Worm (Caenorhabditis elegans) whole organism, L1 larva: ENCODE data around the gene fbxb-77.
A peak's percentile ranks its signal among the peaks of the same experiment; 100 is the strongest.

Experiments
- C04F5.9 ChIP-seq: sonication (generic microtip); optimal IDR thresholded peaks from 2 replicates; lab custom pipeline; 2016; ENCODE audit warnings: missing genetic modification characterization, missing compliant biosample characterization
- F16B12.6 ChIP-seq: fragments of 150-350 bp; optimal IDR thresholded peaks from 2 replicates; lab custom pipeline; 2014; ENCODE audit warnings: missing biosample characterization, missing genetic modification characterization
- ceh-82 ChIP-seq, 3 experiments: fragments of 150-350 bp in 1 of 3; sonication (generic microtip) in 2 of 3; optimal IDR thresholded peaks; 2 replicates each; lab custom pipeline; 2014 to 2017; ENCODE audit warnings: missing biosample characterization in 3 of 3, missing genetic modification characterization in 3 of 3
- ceh-88 ChIP-seq: fragments of 200-800 bp; sonication (Bioruptor generic); IDR thresholded peaks from 2 replicates; pipeline ENCODE4 v1.3.6; 2022; ENCODE audit warnings: missing genetic modification characterization, missing compliant biosample characterization
- ces-1 ChIP-seq: fragments of 150-350 bp; optimal IDR thresholded peaks from 2 replicates; lab custom pipeline; 2014; ENCODE audit warnings: missing biosample characterization, missing genetic modification reagents, missing genetic modification characterization
- dpl-1 ChIP-seq, 3 experiments: fragments of 150-350 bp in 2 of 3; sonication (generic microtip) in 1 of 3; optimal IDR thresholded peaks; 2 replicates each; lab custom pipeline; 2014 to 2017; ENCODE audit warnings: missing biosample characterization in 3 of 3, missing genetic modification characterization in 3 of 3, missing genetic modification reagents in 3 of 3
- dsc-1 ChIP-seq: sonication (generic microtip); optimal IDR thresholded peaks from 2 replicates; lab custom pipeline; 2016; ENCODE audit warnings: mild to moderate bottlenecking, missing genetic modification characterization, missing compliant biosample characterization
- efl-1 ChIP-seq, 4 experiments: fragments of 150-350 bp; optimal IDR thresholded peaks in 3 of 4; peaks in 1 of 4; 1 replicate in 1 of 4; 2 replicates in 3 of 4; lab custom pipeline; 2014; ENCODE audit warnings: missing biosample characterization in 2 of 4, missing genetic modification characterization in 2 of 4, missing genetic modification reagents in 2 of 4
- elt-2 ChIP-seq: sonication (generic microtip); optimal IDR thresholded peaks from 2 replicates; lab custom pipeline; 2016; ENCODE audit warnings: missing genetic modification characterization, mild to moderate bottlenecking, inconsistent platforms, missing compliant biosample characterization, missing genetic modification reagents
- elt-3 ChIP-seq, 6 experiments: fragments of 150-350 bp in 1 of 6; sonication (generic microtip); optimal IDR thresholded peaks; 2 replicates each; lab custom pipeline; 2017 to 2018; ENCODE audit warnings: missing biosample characterization in 6 of 6, missing genetic modification characterization in 6 of 6, inconsistent platforms in 1 of 6
- fkh-8 ChIP-seq: sonication (generic microtip); optimal IDR thresholded peaks from 2 replicates; lab custom pipeline; 2016; ENCODE audit warnings: mild to moderate bottlenecking, missing genetic modification characterization, missing compliant biosample characterization
- grh-1 ChIP-seq: fragments of 200-800 bp; sonication (Bioruptor generic); IDR thresholded peaks from 2 replicates; pipeline ENCODE4 v1.3.6; 2022; ENCODE audit warnings: missing genetic modification reagents, missing genetic modification characterization, missing compliant biosample characterization
- hpl-2 ChIP-seq: fragments of 150-350 bp; optimal IDR thresholded peaks from 2 replicates; lab custom pipeline; 2014; ENCODE audit warnings: missing biosample characterization, missing genetic modification reagents, missing genetic modification characterization
- isw-1 ChIP-seq: fragments of 200-800 bp; sonication (Bioruptor generic); IDR thresholded peaks from 2 replicates; pipeline ENCODE4 v1.3.6; 2022; ENCODE audit warnings: missing genetic modification characterization, missing compliant biosample characterization
- jun-1 ChIP-seq: fragments of 150-350 bp; optimal IDR thresholded peaks from 2 replicates; lab custom pipeline; 2014; ENCODE audit warnings: missing biosample characterization, missing genetic modification reagents, missing genetic modification characterization
- lin-14 ChIP-seq: fragments of 200-800 bp; sonication (Bioruptor generic); optimal IDR thresholded peaks from 2 replicates; lab custom pipeline; 2018; ENCODE audit warnings: mild to moderate bottlenecking, missing genetic modification characterization, moderate library complexity, missing compliant biosample characterization
- lin-15B ChIP-seq: fragments of 150-350 bp; sonication (generic microtip); optimal IDR thresholded peaks from 3 replicates; lab custom pipeline; 2014; ENCODE audit warnings: missing biosample characterization, missing genetic modification characterization
- lin-35 ChIP-seq, 2 experiments: fragments of 150-350 bp; optimal IDR thresholded peaks; 2 replicates each; lab custom pipeline; 2014; ENCODE audit warnings: missing biosample characterization in 2 of 2, missing genetic modification characterization in 2 of 2, missing genetic modification reagents in 2 of 2
- lin-39 ChIP-seq: fragments of 150-350 bp; optimal IDR thresholded peaks from 2 replicates; lab custom pipeline; 2014; ENCODE audit warnings: missing biosample characterization, missing genetic modification reagents, missing genetic modification characterization
- lsy-2 ChIP-seq, 2 experiments: fragments of 150-350 bp; optimal IDR thresholded peaks; 2 replicates each; lab custom pipeline; 2014; ENCODE audit warnings: missing biosample characterization in 2 of 2, missing genetic modification characterization in 2 of 2
- mab-9 ChIP-seq: fragments of 200-800 bp; sonication (Bioruptor generic); IDR thresholded peaks from 2 replicates; pipeline ENCODE4 v1.3.6; 2022; ENCODE audit warnings: missing genetic modification reagents, missing genetic modification characterization, missing compliant biosample characterization
- mep-1 ChIP-seq: fragments of 150-350 bp; optimal IDR thresholded peaks from 2 replicates; lab custom pipeline; 2014; ENCODE audit warnings: missing biosample characterization, missing genetic modification characterization
- nhr-11 ChIP-seq: fragments of 150-350 bp; optimal IDR thresholded peaks from 2 replicates; lab custom pipeline; 2014; ENCODE audit warnings: missing biosample characterization, missing genetic modification characterization
- nhr-12 ChIP-seq: sonication (generic microtip); optimal IDR thresholded peaks from 2 replicates; lab custom pipeline; 2017; ENCODE audit warnings: missing biosample characterization, missing genetic modification characterization
- nhr-19 ChIP-seq: fragments of 200-800 bp; sonication (Bioruptor generic); conservative IDR thresholded peaks from 2 replicates; pipeline ENCODE4 v1.3.6; 2022; ENCODE audit warnings: missing genetic modification characterization, missing compliant biosample characterization
- nhr-20 ChIP-seq: sonication (generic microtip); optimal IDR thresholded peaks from 2 replicates; lab custom pipeline; 2016; ENCODE audit warnings: mild to moderate bottlenecking, missing genetic modification characterization, missing compliant biosample characterization
- nhr-47 ChIP-seq: sonication (generic microtip); optimal IDR thresholded peaks from 2 replicates; lab custom pipeline; 2016; ENCODE audit warnings: mild to moderate bottlenecking, missing genetic modification characterization, moderate library complexity, missing compliant biosample characterization
- nhr-71 ChIP-seq: sonication (generic microtip); optimal IDR thresholded peaks from 2 replicates; lab custom pipeline; 2016; ENCODE audit warnings: mild to moderate bottlenecking, missing genetic modification characterization, moderate library complexity, missing compliant biosample characterization
- nhr-76 ChIP-seq: sonication (generic microtip); optimal IDR thresholded peaks from 2 replicates; lab custom pipeline; 2017; ENCODE audit warnings: missing biosample characterization, missing genetic modification characterization
- nhr-84 ChIP-seq: sonication (generic microtip); optimal IDR thresholded peaks from 2 replicates; lab custom pipeline; 2017; ENCODE audit warnings: missing biosample characterization, missing genetic modification characterization
- nhr-85 ChIP-seq: sonication (generic microtip); peaks from one replicate; lab custom pipeline; 2016; ENCODE audit warnings: missing genetic modification characterization, inconsistent platforms, missing compliant biosample characterization
- pag-3 ChIP-seq: sonication (generic microtip); optimal IDR thresholded peaks from 2 replicates; lab custom pipeline; 2017; ENCODE audit warnings: missing genetic modification characterization, mild to moderate bottlenecking, missing compliant biosample characterization, antibody characterized with exemption, borderline replicate concordance; ENCODE audit not compliant: insufficient read depth
- rnt-1 ChIP-seq: sonication (generic microtip); optimal IDR thresholded peaks from 2 replicates; lab custom pipeline; 2016; ENCODE audit warnings: mild to moderate bottlenecking, missing genetic modification characterization, moderate library complexity, missing compliant biosample characterization
- skn-1 ChIP-seq: fragments of 150-350 bp; optimal IDR thresholded peaks from 2 replicates; lab custom pipeline; 2014; ENCODE audit warnings: missing biosample characterization, missing genetic modification characterization
- snu-23 ChIP-seq: sonication (generic microtip); optimal IDR thresholded peaks from 2 replicates; lab custom pipeline; 2016; ENCODE audit warnings: missing genetic modification characterization, missing compliant biosample characterization
- swsn-7 ChIP-seq: sonication (generic microtip); optimal IDR thresholded peaks from 2 replicates; lab custom pipeline; 2016; ENCODE audit warnings: missing genetic modification characterization, missing compliant biosample characterization
- tbx-2 ChIP-seq: sonication (generic microtip); optimal IDR thresholded peaks from 2 replicates; lab custom pipeline; 2016; ENCODE audit warnings: missing genetic modification characterization, missing compliant biosample characterization
- tlp-1 ChIP-seq: fragments of 150-350 bp; optimal IDR thresholded peaks from 2 replicates; lab custom pipeline; 2014; ENCODE audit warnings: missing biosample characterization, missing genetic modification characterization
- unc-130 ChIP-seq: fragments of 150-350 bp; optimal IDR thresholded peaks from 2 replicates; lab custom pipeline; 2017; ENCODE audit warnings: missing biosample characterization, missing genetic modification characterization, inconsistent platforms
- unc-30 ChIP-seq: sonication (generic microtip); optimal IDR thresholded peaks from 2 replicates; lab custom pipeline; 2017; ENCODE audit warnings: missing biosample characterization, missing genetic modification characterization
- unc-86 ChIP-seq: sonication (generic microtip); optimal IDR thresholded peaks from 2 replicates; lab custom pipeline; 2016; ENCODE audit warnings: missing genetic modification characterization, missing compliant biosample characterization
- unc-98 ChIP-seq: fragments of 200-800 bp; sonication (Bioruptor generic); IDR thresholded peaks from 2 replicates; pipeline ENCODE4 v1.3.6; 2022; ENCODE audit warnings: missing genetic modification characterization, missing compliant biosample characterization
- xbp-1 ChIP-seq: sonication (generic microtip); optimal IDR thresholded peaks from 2 replicates; lab custom pipeline; 2016; ENCODE audit warnings: missing genetic modification characterization, missing compliant biosample characterization
- zag-1 ChIP-seq: fragments of 150-350 bp; optimal IDR thresholded peaks from 2 replicates; lab custom pipeline; 2014; ENCODE audit warnings: missing biosample characterization, missing genetic modification characterization

Gene fbxb-77

ce11 chrIV:4725478-4725920, 30.5 kb downstream of the fbxb-77 start (continued):
- peak in 1 of 6 experiments; percentile 14 for TF ChIP-seq elt-3 (tag; optimal IDR thresholded peaks at IDR 0.05; lab: Kevin White, UChicago)

ce11 chrIV:4724562-4724961, 31.4 kb downstream of the fbxb-77 start, which contains the start of gene K08F11.1:
Gene K08F11.1 (plus strand): TSS chrIV:4724862.
- TF ChIP-seq skn-1 (tag; lab: Kevin White, UChicago) (no peak), tlp-1 (tag; lab: Kevin White, UChicago) (no peak), F16B12.6 (tag; lab: Kevin White, UChicago) (no peak), unc-30 (no peak), nhr-76 (tag; lab: Kevin White, UChicago) (no peak), zag-1 (tag; lab: Kevin White, UChicago) (no peak), ceh-82 (tag; optimal IDR thresholded peaks at IDR 0.05; lab: Kevin White, UChicago) (no peak), dpl-1 (GFP tag; optimal IDR thresholded peaks at IDR 0.05; lab: Kevin White, UChicago) (no peak), pag-3 (no peak), elt-2 (tag; lab: Kevin White, UChicago) (no peak)

DNA sequence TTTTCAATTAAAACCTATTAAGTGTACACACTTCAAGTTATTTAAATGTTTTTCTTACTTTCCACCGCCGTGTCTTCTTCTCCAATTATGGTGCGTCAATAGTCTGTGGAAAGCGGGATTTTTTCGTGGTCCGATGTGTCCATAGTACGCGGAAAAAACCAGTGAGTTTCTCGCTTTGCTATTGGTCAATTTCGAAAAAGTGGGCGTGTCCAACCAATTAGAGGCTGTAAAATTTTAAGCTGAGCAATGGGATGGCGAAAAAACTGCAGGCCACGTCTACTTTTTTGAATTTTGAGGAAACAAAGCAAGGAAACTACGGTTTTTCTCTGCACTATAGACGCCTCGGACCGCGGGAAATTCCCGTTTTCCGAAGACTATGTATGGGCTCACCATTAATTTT, 32.3 kb downstream of the fbxb-77 start:
- TF ChIP-seq ces-1 (GFP tag; lab: Kevin White, UChicago) (no peak), elt-2 (tag; lab: Kevin White, UChicago) (no peak), nhr-12 (tag; lab: Kevin White, UChicago) (no peak), snu-23 (GFP tag; lab: Kevin White, UChicago) (no peak), pag-3 (no peak), unc-130 (tag; lab: Kevin White, UChicago) (no peak), lin-39 (tag; lab: Kevin White, UChicago) (no peak), jun-1 (tag; lab: Kevin White, UChicago) (no peak), nhr-84 (tag; lab: Kevin White, UChicago) (no peak), efl-1 (optimal IDR thresholded peaks at IDR 0.05; lab: Kevin White, UChicago) (no peak), efl-1 (GFP tag; optimal IDR thresholded peaks at IDR 0.05 in 1 of 2; lab: Kevin White, UChicago) (no peak), tlp-1 (tag; lab: Kevin White, UChicago) (no peak), nhr-11 (no peak), hpl-2 (no peak), grh-1 (GFP tag; lab: Robert Waterston, UW) (no peak), mab-9 (GFP tag; lab: Robert Waterston, UW) (no peak), ceh-88 (GFP tag; lab: Robert Waterston, UW) (no peak), zag-1 (tag; lab: Kevin White, UChicago) (no peak), lin-15B (tag; lab: Kevin White, UChicago) (no peak), isw-1 (no peak), mep-1 (tag; lab: Kevin White, UChicago) (no peak)
- TF ChIP-seq, all 84 proteins: peak for 0

ce11 chrIV:4720522-4720921, 35.4 kb downstream of the fbxb-77 start:
- peak; percentile 95 for TF ChIP-seq isw-1
- peak; percentile 71 for TF ChIP-seq nhr-71
- TF ChIP-seq C04F5.9 (tag; lab: Kevin White, UChicago) = peak; percentile 3
- peak; percentile 46 for TF ChIP-seq nhr-20 (tag; lab: Kevin White, UChicago)
- TF ChIP-seq unc-98 (GFP tag; lab: Robert Waterston, UW) = peak; percentile 95
- peak in 2 of 3 experiments; percentile 50 for TF ChIP-seq dpl-1 (GFP tag; optimal IDR thresholded peaks at IDR 0.05; lab: Kevin White, UChicago)
- peak; percentile 29 for TF ChIP-seq unc-86 (tag; lab: Kevin White, UChicago)
- peak; percentile 97 for TF ChIP-seq ceh-88 (GFP tag; lab: Robert Waterston, UW)
- TF ChIP-seq nhr-85 (tag; lab: Kevin White, UChicago) = peak; percentile 58
- TF ChIP-seq lin-35 (GFP tag; optimal IDR thresholded peaks at IDR 0.05; lab: Kevin White, UChicago) = peak; percentile 31 to 60
- TF ChIP-seq lin-14 (GFP tag; lab: Kevin White, UChicago) = peak; percentile 47
- TF ChIP-seq swsn-7 (tag; lab: Kevin White, UChicago) = peak; percentile 24
- peak; percentile 60 for TF ChIP-seq fkh-8 (tag; lab: Kevin White, UChicago)
- TF ChIP-seq nhr-47 = peak; percentile 77
- TF ChIP-seq rnt-1 (tag; lab: Kevin White, UChicago) = peak; percentile 64
- TF ChIP-seq snu-23 (GFP tag; lab: Kevin White, UChicago) = peak; percentile 42
- peak; percentile 61 for TF ChIP-seq F16B12.6 (tag; lab: Kevin White, UChicago)
- peak; percentile 44 for TF ChIP-seq xbp-1 (tag; lab: Kevin White, UChicago)
- peak; percentile 97 for TF ChIP-seq grh-1 (GFP tag; lab: Robert Waterston, UW)
- peak; percentile 36 to 60 for TF ChIP-seq efl-1 (optimal IDR thresholded peaks at IDR 0.05; lab: Kevin White, UChicago)
- peak; percentile 63 to 75 for TF ChIP-seq efl-1 (GFP tag; optimal IDR thresholded peaks at IDR 0.05 in 1 of 2; lab: Kevin White, UChicago)
- peak; percentile 93 for TF ChIP-seq mab-9 (GFP tag; lab: Robert Waterston, UW)
- peak; percentile 61 to 89 for TF ChIP-seq lsy-2 (tag; optimal IDR thresholded peaks at IDR 0.05; lab: Kevin White, UChicago)
- TF ChIP-seq tbx-2 (tag; lab: Kevin White, UChicago) = peak; percentile 39
- TF ChIP-seq nhr-19 (GFP tag; lab: Robert Waterston, UW) = peak; percentile 98
- TF ChIP-seq dsc-1 (tag; lab: Kevin White, UChicago) = peak; percentile 32
